Fruit fly (Drosophila melanogaster) whole organism, wandering third instar larva: ENCODE measurements around the gene CG13737.

Experiments used
- Abd-B ChIP-seq: fragments of >200 bp; optimal IDR thresholded peaks from 2 replicates; lab custom pipeline; 2017; ENCODE audit warnings: missing biosample characterization, missing genetic modification characterization
- CG32264 ChIP-seq: fragments of 200-800 bp; sonication (Bioruptor generic); optimal IDR thresholded peaks from 2 replicates; lab custom pipeline; 2016; ENCODE audit warnings: missing biosample characterization, missing genetic modification characterization
- CG9705 ChIP-seq: fragments of 200-800 bp; sonication (Bioruptor generic); optimal IDR thresholded peaks from 2 replicates; lab custom pipeline; 2018; ENCODE audit warnings: missing biosample characterization, mild to moderate bottlenecking, missing genetic modification characterization
- CrebA ChIP-seq: fragments of 200-800 bp; sonication (Bioruptor generic); optimal IDR thresholded peaks from 2 replicates; lab custom pipeline; 2016; ENCODE audit warnings: missing biosample characterization, mild to moderate bottlenecking, missing genetic modification characterization, borderline replicate concordance
- Dfd ChIP-seq: fragments of >200 bp; optimal IDR thresholded peaks from 2 replicates; lab custom pipeline; 2017; ENCODE audit warnings: missing biosample characterization, missing genetic modification characterization
- Dif ChIP-seq: fragments of 200-275, 200-300 bp; sonication (Bioruptor generic); optimal IDR thresholded peaks from 2 replicates; lab custom pipeline; 2018; ENCODE audit warnings: missing biosample characterization, missing genetic modification characterization; ENCODE audit not compliant: partially characterized antibody
- GATAd ChIP-seq: sonication (Bioruptor generic); optimal IDR thresholded peaks from 2 replicates; lab custom pipeline; 2016; ENCODE audit warnings: missing biosample characterization, missing genetic modification characterization
- HLH106 ChIP-seq: fragments of 200-800 bp; optimal IDR thresholded peaks from 3 replicates; lab custom pipeline; 2019; ENCODE audit warnings: missing biosample characterization, mild to moderate bottlenecking, missing genetic modification characterization, moderate library complexity
- Hnf4 ChIP-seq: fragments of 200-800 bp; sonication (Bioruptor generic); optimal IDR thresholded peaks from 2 replicates; lab custom pipeline; 2016; ENCODE audit warnings: missing biosample characterization, mild to moderate bottlenecking, missing genetic modification characterization
- Hr78 ChIP-seq: fragments of >200 bp; optimal IDR thresholded peaks from 2 replicates; lab custom pipeline; 2017; ENCODE audit warnings: missing biosample characterization, missing genetic modification characterization
- Hr83 ChIP-seq: fragments of 200-300 bp; sonication (Bioruptor generic); optimal IDR thresholded peaks from 2 replicates; lab custom pipeline; 2016; ENCODE audit warnings: missing biosample characterization, mild to moderate bottlenecking, missing genetic modification characterization, moderate library complexity; ENCODE audit not compliant: poor library complexity, severe bottlenecking
- Jra ChIP-seq: sonication (Bioruptor generic); optimal IDR thresholded peaks from 2 replicates; lab custom pipeline; 2016; ENCODE audit warnings: missing biosample characterization, missing genetic modification characterization
- Mio ChIP-seq: sonication (Bioruptor generic); optimal IDR thresholded peaks from 2 replicates; lab custom pipeline; 2016; ENCODE audit warnings: missing biosample characterization, missing genetic modification characterization
- Myc ChIP-seq: fragments of >200 bp; optimal IDR thresholded peaks from 2 replicates; lab custom pipeline; 2017
- N ChIP-seq: fragments of >200 bp; optimal IDR thresholded peaks from 2 replicates; lab custom pipeline; 2018; ENCODE audit warnings: missing biosample characterization, missing external identifiers, missing genetic modification characterization
- OdsH ChIP-seq: fragments of 200-800 bp; sonication (Bioruptor generic); optimal IDR thresholded peaks from 2 replicates; lab custom pipeline; 2016; ENCODE audit warnings: missing biosample characterization, mild to moderate bottlenecking, missing genetic modification characterization
- Rel ChIP-seq, 2 experiments: fragments of 200-800 bp; sonication (Bioruptor generic) in 1 of 2; optimal IDR thresholded peaks; 2 replicates in 1 of 2; 3 replicates in 1 of 2; lab custom pipeline; 2016 to 2019; ENCODE audit warnings: mild to moderate bottlenecking in 2 of 2, missing biosample characterization in 2 of 2, missing genetic modification characterization in 2 of 2, moderate library complexity in 1 of 2
- Sp1 ChIP-seq: fragments of 200-800 bp; sonication (Bioruptor generic); optimal IDR thresholded peaks from 3 replicates; lab custom pipeline; 2019; ENCODE audit warnings: missing biosample characterization, mild to moderate bottlenecking, missing genetic modification characterization, moderate library complexity
- Vsx2 ChIP-seq: fragments of 200-300, 225-300 bp; sonication (Bioruptor generic); optimal IDR thresholded peaks from 2 replicates; lab custom pipeline; 2018; ENCODE audit warnings: missing biosample characterization, missing genetic modification characterization; ENCODE audit not compliant: partially characterized antibody
- br ChIP-seq: fragments of 200-800 bp; sonication (Bioruptor generic); optimal IDR thresholded peaks from 2 replicates; lab custom pipeline; 2016; ENCODE audit warnings: missing biosample characterization, missing genetic modification characterization
- brk ChIP-seq: fragments of 200-800 bp; sonication (Bioruptor generic); optimal IDR thresholded peaks from 2 replicates; lab custom pipeline; 2016; ENCODE audit warnings: missing biosample characterization, mild to moderate bottlenecking, missing genetic modification characterization
- dl ChIP-seq, 2 experiments: fragments of 175-275, 200-275 bp in 1 of 2; fragments of 200-275 bp in 1 of 2; sonication (Bioruptor generic); optimal IDR thresholded peaks; lab custom pipeline; 2018; ENCODE audit warnings: mild to moderate bottlenecking in 2 of 2, missing biosample characterization in 2 of 2, missing genetic modification characterization in 2 of 2, moderate library complexity in 2 of 2; ENCODE audit not compliant: partially characterized antibody in 2 of 2, insufficient read depth in 1 of 2
- dmrt93B ChIP-seq: fragments of 200-800 bp; sonication (Bioruptor generic); optimal IDR thresholded peaks from 2 replicates; lab custom pipeline; 2018; ENCODE audit warnings: missing biosample characterization, mild to moderate bottlenecking, missing genetic modification characterization
- dsf ChIP-seq: sonication (Bioruptor generic); optimal IDR thresholded peaks from 2 replicates; lab custom pipeline; 2016; ENCODE audit warnings: missing biosample characterization, missing genetic modification characterization, borderline replicate concordance
- ey ChIP-seq: fragments of 200-800 bp; sonication (Bioruptor generic); optimal IDR thresholded peaks from 2 replicates; lab custom pipeline; 2016; ENCODE audit warnings: missing biosample characterization, missing genetic modification characterization
- foxo ChIP-seq, 2 experiments: fragments of 200-800 bp; sonication (Bioruptor generic); optimal IDR thresholded peaks; 2 replicates in 1 of 2; 3 replicates in 1 of 2; lab custom pipeline; 2016 to 2017; ENCODE audit warnings: missing biosample characterization in 2 of 2, missing genetic modification characterization in 2 of 2
- fru ChIP-seq: fragments of 200-800 bp; sonication (Bioruptor generic); optimal IDR thresholded peaks from 3 replicates; lab custom pipeline; 2016; ENCODE audit warnings: missing biosample characterization, mild to moderate bottlenecking, missing genetic modification characterization
- h ChIP-seq: fragments of 200-800 bp; sonication (Bioruptor generic); optimal IDR thresholded peaks from 3 replicates; lab custom pipeline; 2016; ENCODE audit warnings: missing biosample characterization, mild to moderate bottlenecking, missing genetic modification characterization
- jim ChIP-seq: fragments of 175-275, 200-325 bp; sonication (Bioruptor generic); optimal IDR thresholded peaks from 2 replicates; lab custom pipeline; 2016; ENCODE audit warnings: missing biosample characterization, mild to moderate bottlenecking, missing genetic modification characterization
- lola ChIP-seq: fragments of >200 bp; optimal IDR thresholded peaks from 2 replicates; lab custom pipeline; 2017; ENCODE audit warnings: missing biosample characterization, missing genetic modification characterization
- pan ChIP-seq: fragments of >200 bp; optimal IDR thresholded peaks from 2 replicates; lab custom pipeline; 2017
- psq ChIP-seq: fragments of 200-800 bp; sonication (Bioruptor generic); optimal IDR thresholded peaks from 3 replicates; lab custom pipeline; 2017; ENCODE audit warnings: missing biosample characterization, mild to moderate bottlenecking, missing genetic modification characterization, moderate library complexity
- rgr ChIP-seq: fragments of 200-800 bp; sonication (Bioruptor generic); optimal IDR thresholded peaks from 3 replicates; lab custom pipeline; 2016; ENCODE audit warnings: missing biosample characterization, mild to moderate bottlenecking, missing genetic modification characterization
- sage ChIP-seq: fragments of 200-800 bp; sonication (Bioruptor generic); optimal IDR thresholded peaks from 2 replicates; lab custom pipeline; 2016; ENCODE audit warnings: missing biosample characterization, mild to moderate bottlenecking, missing genetic modification characterization
- sv ChIP-seq: fragments of 200-800 bp; sonication (Bioruptor generic); optimal IDR thresholded peaks from 3 replicates; lab custom pipeline; 2016; ENCODE audit warnings: missing biosample characterization, missing genetic modification characterization
- tai ChIP-seq: sonication (Bioruptor generic); optimal IDR thresholded peaks from 2 replicates; lab custom pipeline; 2016; ENCODE audit warnings: missing biosample characterization, missing genetic modification characterization
- usp ChIP-seq: fragments of >200 bp; optimal IDR thresholded peaks from 2 replicates; lab custom pipeline; 2017; ENCODE audit warnings: missing biosample characterization, missing genetic modification characterization
- woc ChIP-seq: sonication (Bioruptor generic); optimal IDR thresholded peaks from 2 replicates; lab custom pipeline; 2016; ENCODE audit warnings: missing biosample characterization, mild to moderate bottlenecking, missing genetic modification characterization

CG13737 gene

DNA sequence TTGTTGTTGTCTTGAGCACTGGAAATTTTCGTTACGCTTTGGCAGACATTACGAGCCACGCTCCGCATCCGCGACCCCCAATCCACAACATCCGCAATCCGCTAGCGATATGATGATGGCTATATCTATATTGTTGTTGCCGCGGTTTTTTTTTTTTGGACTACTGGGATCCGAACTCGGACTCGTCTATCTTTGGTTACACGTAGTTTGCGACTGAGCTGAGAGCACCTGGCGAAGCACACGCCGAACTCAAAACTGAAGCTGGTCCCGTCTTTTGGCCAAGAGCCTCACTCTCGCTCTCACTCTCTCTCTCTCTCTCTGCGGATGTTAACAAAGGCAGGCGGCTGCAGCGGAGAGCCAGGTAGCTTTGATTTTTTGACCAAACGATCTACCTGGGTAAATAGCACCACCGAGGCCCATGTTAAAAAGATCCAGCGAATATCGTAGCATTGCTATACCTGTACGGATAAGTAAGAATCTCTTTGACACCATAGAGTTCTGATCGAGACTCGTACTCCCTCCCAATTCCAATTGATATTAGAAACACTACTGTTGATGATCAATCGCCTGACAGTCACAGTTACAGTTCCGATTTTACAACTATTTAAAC lies 46.4 kb downstream of the CG13737 start, which contains the start of gene Rgl:
Gene Rgl (minus strand): TSS at position 219 of the 610 bp plus-strand sequence.
- no peak for TF ChIP-seq woc
- TF ChIP-seq Rel (GFP tag; optimal IDR thresholded peaks at IDR 0.05; lab: Kevin White, UChicago) = no peak
- TF ChIP-seq Rel (tag; optimal IDR thresholded peaks at IDR 0.05; lab: Kevin White, UChicago) = no peak
- TF ChIP-seq jim (GFP tag; lab: Kevin White, UChicago) = peak; percentile 76
- TF ChIP-seq lola (GFP tag; lab: Kevin White, UChicago) = no peak
- no peak for TF ChIP-seq sage (GFP tag; lab: Kevin White, UChicago)
- TF ChIP-seq N = no peak
- TF ChIP-seq CG32264 (GFP tag; lab: Kevin White, UChicago) = no peak
- no peak for TF ChIP-seq Dfd (GFP tag; lab: Kevin White, UChicago)
- TF ChIP-seq HLH106 (tag; lab: Kevin White, UChicago) = no peak
- TF ChIP-seq CrebA (GFP tag; lab: Kevin White, UChicago) = no peak
- peak; percentile 96 for TF ChIP-seq Dif (GFP tag; lab: Kevin White, UChicago)
- no peak for TF ChIP-seq brk
- no peak for TF ChIP-seq OdsH
- no peak for TF ChIP-seq pan
- TF ChIP-seq fru (GFP tag; lab: Kevin White, UChicago) = no peak
- TF ChIP-seq Mio (GFP tag; lab: Kevin White, UChicago) = no peak
- TF ChIP-seq Sp1 (GFP tag; lab: Kevin White, UChicago) = no peak
- no peak for TF ChIP-seq GATAd (GFP tag; lab: Kevin White, UChicago)
- TF ChIP-seq br (GFP tag; lab: Kevin White, UChicago) = no peak
- no peak for TF ChIP-seq dmrt93B
- TF ChIP-seq Hnf4 (GFP tag; lab: Kevin White, UChicago) = no peak
- TF ChIP-seq Vsx2 = peak; percentile 75
- no peak for TF ChIP-seq dsf (GFP tag; lab: Kevin White, UChicago)
- TF ChIP-seq CG9705 = no peak
- TF ChIP-seq usp (GFP tag; lab: Kevin White, UChicago) = no peak
- TF ChIP-seq Jra (GFP tag; lab: Kevin White, UChicago) = no peak
- no peak for TF ChIP-seq sv
- no peak for TF ChIP-seq ey (GFP tag; lab: Kevin White, UChicago)
- TF ChIP-seq h (GFP tag; lab: Kevin White, UChicago) = no peak
- peak; percentile 93 for TF ChIP-seq dl (GFP tag; optimal IDR thresholded peaks at IDR 0.05; lab: Kevin White, UChicago; ENCODE audit: insufficient read depth in 1 of 2, partially characterized antibody in 2 of 2)
- no peak for TF ChIP-seq psq (GFP tag; lab: Kevin White, UChicago)
- TF ChIP-seq tai = no peak
- TF ChIP-seq rgr = no peak
- TF ChIP-seq Hr78 (GFP tag; lab: Kevin White, UChicago) = no peak
- no peak for TF ChIP-seq Abd-B (GFP tag; lab: Kevin White, UChicago)
- TF ChIP-seq Myc (lab: Kevin White, UChicago) = no peak
- no peak for TF ChIP-seq foxo (GFP tag; optimal IDR thresholded peaks at IDR 0.05; lab: Kevin White, UChicago)
- TF ChIP-seq Hr83 = peak; percentile 51

dm6 chr3L:13928769-13929594 lies 50.2 kb downstream of the CG13737 start, which contains the start of the genes CG8833 and DCTN1-p150:
TSS of gene CG8833 (minus strand) at chr3L:13929000.
TSS of gene DCTN1-p150 (plus strand) at chr3L:13929387.
- TF ChIP-seq Sp1 (GFP tag; lab: Kevin White, UChicago) = no peak
- TF ChIP-seq CG9705 = peak; percentile 2
- peak; percentile 35 for TF ChIP-seq HLH106 (tag; lab: Kevin White, UChicago)
- TF ChIP-seq Myc (lab: Kevin White, UChicago) = peak; percentile 8
- no peak for TF ChIP-seq sv
- no peak for TF ChIP-seq sage (GFP tag; lab: Kevin White, UChicago)
- no peak for TF ChIP-seq h (GFP tag; lab: Kevin White, UChicago)
- TF ChIP-seq Hr83 = peak; percentile 62
- TF ChIP-seq ey (GFP tag; lab: Kevin White, UChicago) = peak; percentile 27
- TF ChIP-seq woc = peak; percentile 51
- TF ChIP-seq psq (GFP tag; lab: Kevin White, UChicago) = peak; percentile 43
